Fruit fly (Drosophila melanogaster) whole organism, adult: ENCODE measurements around the gene Aos1.
A peak's percentile ranks its signal among the peaks of the same experiment; 100 is the strongest.

Experiments
- CG11617 ChIP-seq: fragments of 200-800 bp; sonication (Bioruptor generic); optimal IDR thresholded peaks from 2 replicates; lab custom pipeline; 2017; ENCODE audit warnings: mild to moderate bottlenecking, missing biosample characterization, missing genetic modification reagents, missing genetic modification characterization
- CG12768 ChIP-seq: fragments of 200-800 bp; sonication (Bioruptor generic); optimal IDR thresholded peaks from 2 replicates; lab custom pipeline; 2017; ENCODE audit warnings: missing biosample characterization, missing genetic modification characterization, mild to moderate bottlenecking, moderate library complexity, missing genetic modification reagents
- CG14711 ChIP-seq: fragments of 200-800 bp; sonication (Bioruptor generic); optimal IDR thresholded peaks from 2 replicates; lab custom pipeline; 2018; ENCODE audit warnings: missing biosample characterization, mild to moderate bottlenecking, missing genetic modification characterization, moderate library complexity
- CG1620 ChIP-seq: fragments of 200-800 bp; sonication (Bioruptor generic); optimal IDR thresholded peaks from 2 replicates; lab custom pipeline; 2016; ENCODE audit warnings: missing biosample characterization, missing genetic modification characterization
- CG33017 ChIP-seq: fragments of 200-800 bp; sonication (Bioruptor generic); optimal IDR thresholded peaks from 2 replicates; lab custom pipeline; 2018; ENCODE audit warnings: missing biosample characterization, mild to moderate bottlenecking, missing genetic modification characterization, moderate library complexity
- CG5204 ChIP-seq: fragments of 200-800 bp; sonication (Bioruptor generic); optimal IDR thresholded peaks from 2 replicates; lab custom pipeline; 2016; ENCODE audit warnings: missing biosample characterization, missing genetic modification characterization
- CG7045 ChIP-seq: fragments of 200-800 bp; sonication (Bioruptor generic); optimal IDR thresholded peaks from 2 replicates; lab custom pipeline; 2017; ENCODE audit warnings: missing biosample characterization, mild to moderate bottlenecking, missing genetic modification characterization
- CG7101 ChIP-seq: fragments of 200-800 bp; sonication (Bioruptor generic); optimal IDR thresholded peaks from 2 replicates; lab custom pipeline; 2018; ENCODE audit warnings: missing biosample characterization, mild to moderate bottlenecking, missing genetic modification characterization, moderate library complexity
- Clk ChIP-seq: fragments of 200-800 bp; sonication (Bioruptor generic); optimal IDR thresholded peaks from 2 replicates; lab custom pipeline; 2017; ENCODE audit warnings: missing biosample characterization, missing genetic modification characterization
- Crg-1 ChIP-seq: fragments of 200-800 bp; sonication (Bioruptor generic); optimal IDR thresholded peaks from 2 replicates; lab custom pipeline; 2016; ENCODE audit warnings: missing biosample characterization, missing genetic modification characterization
- Hr96 ChIP-seq: fragments of 200-800 bp; sonication (Bioruptor generic); optimal IDR thresholded peaks from 2 replicates; lab custom pipeline; 2016; ENCODE audit warnings: missing biosample characterization, missing genetic modification characterization
- Mnt ChIP-seq: fragments of 200-800 bp; sonication (Bioruptor generic); optimal IDR thresholded peaks from 2 replicates; lab custom pipeline; 2016; ENCODE audit warnings: missing biosample characterization, mild to moderate bottlenecking, missing genetic modification characterization
- bab1 ChIP-seq: fragments of 200-800 bp; sonication (Bioruptor generic); optimal IDR thresholded peaks from 3 replicates; lab custom pipeline; 2019; ENCODE audit warnings: missing biosample characterization, mild to moderate bottlenecking, missing genetic modification characterization, moderate library complexity
- cic ChIP-seq: fragments of 200-800 bp; sonication (Bioruptor generic); optimal IDR thresholded peaks from 2 replicates; lab custom pipeline; 2017; ENCODE audit warnings: missing biosample characterization, mild to moderate bottlenecking, missing genetic modification characterization, moderate library complexity
- cnc ChIP-seq, 2 experiments: fragments of >200 bp; optimal IDR thresholded peaks; 2 replicates each; lab custom pipeline; 2017
- kay ChIP-seq: fragments of 200-800 bp; sonication (Bioruptor generic); peaks from one replicate; lab custom pipeline; 2016; ENCODE audit warnings: missing biosample characterization, missing genetic modification characterization, borderline replicate concordance
- ovo ChIP-seq: fragments of 200-800 bp; sonication (Bioruptor generic); optimal IDR thresholded peaks from 2 replicates; lab custom pipeline; 2016; ENCODE audit warnings: missing biosample characterization, missing genetic modification characterization
- pad ChIP-seq: fragments of 200-800 bp; sonication (Bioruptor generic); optimal IDR thresholded peaks from 3 replicates; lab custom pipeline; 2017; ENCODE audit warnings: missing biosample characterization, missing genetic modification characterization, mild to moderate bottlenecking, moderate library complexity, missing genetic modification reagents
- tj ChIP-seq: fragments of 200-800 bp; sonication (Bioruptor generic); optimal IDR thresholded peaks from 3 replicates; lab custom pipeline; 2017; ENCODE audit warnings: missing biosample characterization, mild to moderate bottlenecking, missing genetic modification characterization, moderate library complexity
- toe ChIP-seq: fragments of 200-800 bp; sonication (Bioruptor generic); optimal IDR thresholded peaks from 2 replicates; lab custom pipeline; 2016; ENCODE audit warnings: missing biosample characterization, missing genetic modification characterization

Aos1 gene

DNA sequence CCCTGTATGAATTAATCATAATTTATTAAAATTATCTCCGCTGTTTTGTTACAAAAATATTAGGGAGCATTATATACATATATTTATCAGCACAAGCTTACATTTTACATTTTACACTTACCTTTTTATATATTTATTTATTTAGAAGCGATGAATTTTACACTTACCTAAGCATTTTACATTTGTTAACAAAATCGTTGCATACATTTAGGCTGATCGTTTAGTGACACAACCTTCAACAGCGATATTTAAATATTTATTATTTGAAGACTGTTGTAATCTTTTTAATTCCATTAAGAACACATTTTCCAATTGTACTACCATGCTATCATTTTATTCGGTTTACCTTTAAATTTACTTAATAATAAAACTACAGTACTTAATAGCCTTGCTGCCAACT is 49.8 kb downstream of the Aos1 start:
- no peak for TF ChIP-seq CG11617
- peak; percentile 95 for TF ChIP-seq kay (GFP tag; lab: Kevin White, UChicago)
- TF ChIP-seq bab1 (GFP tag; lab: Kevin White, UChicago), result peak; percentile 14

DNA sequence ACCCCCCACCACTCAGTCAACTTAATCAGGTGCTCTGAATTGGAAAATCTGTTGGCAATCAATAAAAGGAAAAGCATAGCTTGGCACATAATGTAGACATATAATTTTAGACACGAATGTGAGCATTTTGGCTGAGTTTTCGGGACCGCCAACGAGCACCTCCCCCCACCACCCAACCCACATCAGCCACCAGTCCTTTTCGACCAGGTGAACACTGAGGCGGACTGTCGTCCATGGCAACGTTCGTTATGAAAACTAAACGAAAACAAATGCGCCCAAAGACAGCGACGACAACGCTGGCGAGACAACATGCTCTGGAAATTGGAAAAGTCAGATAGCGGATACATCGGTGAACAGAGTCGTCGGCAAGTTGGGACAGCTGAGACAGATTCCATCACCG is 50.6 kb downstream of the Aos1 start, which contains the start of gene GstD11:
Gene GstD11, plus strand, starts transcription at position 301 of the 400 bp plus-strand sequence.
- TF ChIP-seq Hr96 (GFP tag; lab: Kevin White, UChicago) (no peak), CG5204 (GFP tag; lab: Kevin White, UChicago) (no peak), Mnt (GFP tag; lab: Kevin White, UChicago) (no peak), Clk (no peak), pad (no peak), CG33017 (tag; lab: Kevin White, UChicago) (no peak), ovo (GFP tag; lab: Kevin White, UChicago) (no peak), CG7045 (GFP tag; lab: Kevin White, UChicago) (no peak), CG1620 (GFP tag; lab: Kevin White, UChicago) (no peak), tj (no peak), cic (GFP tag; lab: Kevin White, UChicago) (no peak), CG11617 (no peak), bab1 (GFP tag; lab: Kevin White, UChicago) (no peak), toe (GFP tag; lab: Kevin White, UChicago) (no peak), CG12768 (no peak), CG14711 (tag; lab: Kevin White, UChicago) (no peak), kay (GFP tag; lab: Kevin White, UChicago) (no peak), CG7101 (tag; lab: Kevin White, UChicago) (no peak), Crg-1 (no peak)

DNA sequence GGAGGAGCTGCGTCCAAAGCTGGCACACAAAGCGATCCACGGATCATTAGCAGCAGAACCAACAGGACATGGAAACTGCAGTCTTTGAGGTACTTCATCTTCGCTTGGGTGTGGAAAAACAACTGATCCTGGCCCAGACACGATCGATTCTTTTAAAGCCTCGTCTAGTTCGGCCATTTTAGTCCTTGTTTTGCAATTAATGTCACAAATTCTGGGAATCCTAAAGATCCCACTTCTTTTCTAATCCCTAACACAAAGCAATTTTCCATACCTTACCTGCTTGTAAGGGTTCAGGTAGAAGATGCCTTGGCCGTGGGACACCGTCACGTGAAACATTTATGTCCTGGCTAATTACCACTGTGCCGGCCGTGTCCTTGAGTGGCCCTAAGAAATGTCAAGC is 51.1 kb downstream of the Aos1 start, which contains the start of gene CG10035:
Gene CG10035, minus strand, starts transcription at position 129 of the 400 bp plus-strand sequence.
- no peak for TF ChIP-seq bab1 (GFP tag; lab: Kevin White, UChicago)
- TF ChIP-seq Crg-1, result no peak
- no peak for TF ChIP-seq CG14711 (tag; lab: Kevin White, UChicago)
- TF ChIP-seq toe (GFP tag; lab: Kevin White, UChicago), result no peak
- no peak for TF ChIP-seq CG7045 (GFP tag; lab: Kevin White, UChicago)
- TF ChIP-seq CG5204 (GFP tag; lab: Kevin White, UChicago), result no peak
- TF ChIP-seq Hr96 (GFP tag; lab: Kevin White, UChicago), result no peak
- TF ChIP-seq CG12768, result no peak
- TF ChIP-seq Clk, result no peak
- TF ChIP-seq cnc (optimal IDR thresholded peaks at IDR 0.05; lab: Kevin White, UChicago), result no peak
- no peak for TF ChIP-seq pad
- no peak for TF ChIP-seq CG11617
- no peak for TF ChIP-seq ovo (GFP tag; lab: Kevin White, UChicago)
